Fruit fly (Drosophila melanogaster) S2 (cell line): ENCODE data around the gene CG7573.

ENCODE experiments used
- CG8478 ChIP-seq: fragments of >200 bp; optimal IDR thresholded peaks from 2 replicates; lab custom pipeline; 2018
- CTCF ChIP-seq, 2 experiments: fragments of >200 bp; optimal IDR thresholded peaks; 2 replicates each; lab custom pipeline; 2018

dm6 chr3L:11321619-11322018, 10.1 kb downstream of the CG7573 start, which contains the start of gene CG6168:
- TF ChIP-seq CTCF (optimal IDR thresholded peaks at IDR 0.05; lab: Kevin White, UChicago) = no peak
- TF ChIP-seq CG8478 (lab: Kevin White, UChicago) = no peak
